Fruit fly (Drosophila melanogaster) whole organism, prepupa: ENCODE results near the gene ort.
A peak's percentile ranks its signal among the peaks of the same experiment; 100 is the strongest.

Experiments
- Sox102F ChIP-seq: fragments of 200-800 bp; sonication (Bioruptor generic); optimal IDR thresholded peaks from 2 replicates; lab custom pipeline; 2016; ENCODE audit warnings: missing biosample characterization, mild to moderate bottlenecking, missing genetic modification characterization
- topi ChIP-seq: fragments of 200-800 bp; sonication (Bioruptor generic); optimal IDR thresholded peaks from 3 replicates; lab custom pipeline; 2016; ENCODE audit warnings: missing biosample characterization, missing genetic modification characterization

DNA sequence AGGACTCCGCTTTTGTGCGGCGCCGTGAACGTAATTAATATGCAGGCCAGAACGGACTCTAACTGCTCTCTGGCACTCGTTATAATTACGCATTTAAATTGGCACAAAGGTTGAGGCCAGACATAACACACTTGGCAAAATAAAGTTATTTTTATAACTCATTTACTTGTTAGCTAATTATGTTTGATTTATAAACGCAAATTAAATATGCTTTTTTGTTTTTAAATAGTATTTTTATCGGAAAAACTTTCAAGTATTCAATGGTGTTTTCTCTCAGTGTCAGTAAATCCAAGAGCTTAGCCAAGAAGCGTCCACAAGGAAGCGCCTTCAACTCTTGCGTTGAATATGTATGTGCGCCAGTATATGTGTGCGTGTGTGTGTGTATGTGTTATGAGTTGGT is 13.4 kb downstream of the ort start:
- peak; percentile 34 for TF ChIP-seq topi (GFP tag; lab: Kevin White, UChicago)
- peak; percentile 35 for TF ChIP-seq Sox102F (GFP tag; lab: Kevin White, UChicago)
